Worm (Caenorhabditis elegans) whole organism, late embryonic: Measurements from ENCODE around the gene ZK856.4.

Experiments used
- K09A11.1 ChIP-seq: sonication (generic microtip); optimal IDR thresholded peaks from 2 replicates; lab custom pipeline; 2017; ENCODE audit warnings: antibody characterized with exemption, mild to moderate bottlenecking, missing genetic modification characterization, missing compliant biosample characterization; ENCODE audit not compliant: insufficient read depth
- ceh-34 ChIP-seq: sonication (generic microtip); optimal IDR thresholded peaks from 2 replicates; lab custom pipeline; 2016; ENCODE audit warnings: mild to moderate bottlenecking, missing genetic modification characterization, missing compliant biosample characterization
- ceh-9 ChIP-seq: sonication (generic microtip); optimal IDR thresholded peaks from 2 replicates; lab custom pipeline; 2016; ENCODE audit warnings: mild to moderate bottlenecking, missing genetic modification characterization, inconsistent platforms, missing compliant biosample characterization
- hlh-30 ChIP-seq: sonication (generic microtip); optimal IDR thresholded peaks from 2 replicates; lab custom pipeline; 2017; ENCODE audit warnings: antibody characterized with exemption, missing genetic modification characterization, missing compliant biosample characterization; ENCODE audit not compliant: insufficient read depth
- sox-4 ChIP-seq: sonication (generic microtip); optimal IDR thresholded peaks from 2 replicates; lab custom pipeline; 2017; ENCODE audit warnings: mild to moderate bottlenecking, missing genetic modification characterization, inconsistent platforms, missing compliant biosample characterization
- ttx-3 ChIP-seq: sonication (generic microtip); optimal IDR thresholded peaks from 2 replicates; lab custom pipeline; 2016; ENCODE audit warnings: missing genetic modification reagents, missing genetic modification characterization, missing compliant biosample characterization
- unc-55 ChIP-seq: sonication (generic microtip); optimal IDR thresholded peaks from 2 replicates; lab custom pipeline; 2017; ENCODE audit warnings: missing biosample characterization, missing genetic modification reagents, missing genetic modification characterization

ce11 chrV:10227333-10227732 is 44.2 kb downstream of the ZK856.4 start, which contains the start of gene ttr-19:
- TF ChIP-seq K09A11.1 (tag; lab: Kevin White, UChicago) (no peak), sox-4 (tag; lab: Kevin White, UChicago) (no peak), unc-55 (GFP tag; lab: Kevin White, UChicago) (no peak), hlh-30 (tag; lab: Kevin White, UChicago) (no peak), ceh-9 (tag; lab: Kevin White, UChicago) (no peak), ttx-3 (tag; lab: Kevin White, UChicago) (no peak), ceh-34 (tag; lab: Kevin White, UChicago) (no peak)
